Worm (Caenorhabditis elegans) whole organism, L4 larva: Measurements from ENCODE around the gene C56E6.2.

Source experiments
- F26F4.8 ChIP-seq: fragments of 200-800 bp; sonication (Bioruptor generic); conservative IDR thresholded peaks from 2 replicates; pipeline ENCODE4 v1.3.6; 2022; ENCODE audit warnings: missing genetic modification characterization, missing compliant biosample characterization
- F37D6.2 ChIP-seq: sonication (generic microtip); optimal IDR thresholded peaks from 2 replicates; lab custom pipeline; 2016; ENCODE audit warnings: mild to moderate bottlenecking, missing genetic modification characterization, missing compliant biosample characterization
- F49E8.2 ChIP-seq: sonication (generic microtip); optimal IDR thresholded peaks from 2 replicates; lab custom pipeline; 2016; ENCODE audit warnings: missing compliant biosample characterization, mild to moderate bottlenecking, missing genetic modification characterization, borderline replicate concordance
- T20F7.1 ChIP-seq: fragments of 200-800 bp; sonication (Bioruptor generic); optimal IDR thresholded peaks from 2 replicates; lab custom pipeline; 2018; ENCODE audit warnings: mild to moderate bottlenecking, missing genetic modification characterization, missing compliant biosample characterization
- Y105C5A.15 ChIP-seq: fragments of 200-800 bp; sonication (Bioruptor generic); IDR thresholded peaks from 2 replicates; pipeline ENCODE4 v1.3.6; 2022; ENCODE audit warnings: missing genetic modification characterization, missing compliant biosample characterization
- Y48G9A.11 ChIP-seq: fragments of 200-800 bp; sonication (Bioruptor generic); IDR thresholded peaks from 2 replicates; pipeline ENCODE4 v1.3.6; 2022; ENCODE audit warnings: missing genetic modification reagents, missing genetic modification characterization, missing compliant biosample characterization
- Y75B8A.6 ChIP-seq: fragments of 200-800 bp; sonication (Bioruptor generic); IDR thresholded peaks from 2 replicates; pipeline ENCODE4 v1.3.6; 2022; ENCODE audit warnings: missing genetic modification reagents, missing genetic modification characterization, missing compliant biosample characterization
- aly-2 ChIP-seq: sonication (generic microtip); optimal IDR thresholded peaks from 2 replicates; lab custom pipeline; 2018; ENCODE audit warnings: missing biosample characterization, missing genetic modification characterization
- ama-1 ChIP-seq: fragments of 150-350 bp; optimal IDR thresholded peaks from 2 replicates; lab custom pipeline; 2014; ENCODE audit warnings: inconsistent platforms, mixed read lengths
- ceh-20 ChIP-seq: fragments of 200-800 bp; sonication (Bioruptor generic); IDR thresholded peaks from 2 replicates; pipeline ENCODE4 v1.3.6; 2022; ENCODE audit warnings: missing genetic modification reagents, missing genetic modification characterization, missing compliant biosample characterization
- ceh-32 ChIP-seq: sonication (generic microtip); optimal IDR thresholded peaks from 2 replicates; lab custom pipeline; 2016; ENCODE audit warnings: mild to moderate bottlenecking, missing genetic modification characterization, missing compliant biosample characterization; ENCODE audit not compliant: poor library complexity
- ceh-44 ChIP-seq: fragments of 200-800 bp; sonication (Bioruptor generic); IDR thresholded peaks from 2 replicates; pipeline ENCODE4 v1.3.6; 2022; ENCODE audit warnings: missing genetic modification reagents, missing genetic modification characterization, missing compliant biosample characterization
- ceh-62 ChIP-seq: sonication (generic microtip); optimal IDR thresholded peaks from 2 replicates; lab custom pipeline; 2017; ENCODE audit warnings: missing biosample characterization, missing genetic modification characterization
- ces-1 ChIP-seq: fragments of 150-350 bp; sonication (generic microtip); optimal IDR thresholded peaks from 4 replicates; lab custom pipeline; 2014; ENCODE audit warnings: missing biosample characterization, missing genetic modification reagents, missing genetic modification characterization
- daf-12 ChIP-seq: fragments of 150-350 bp; optimal IDR thresholded peaks from 2 replicates; lab custom pipeline; 2014; ENCODE audit warnings: missing biosample characterization, missing genetic modification reagents, missing genetic modification characterization
- daf-16 ChIP-seq, 3 experiments: sonication (generic microtip); optimal IDR thresholded peaks; 2 replicates each; lab custom pipeline; 2016 to 2017; ENCODE audit warnings: missing genetic modification characterization in 3 of 3, missing genetic modification reagents in 3 of 3, mild to moderate bottlenecking in 2 of 3, missing compliant biosample characterization in 2 of 3, missing biosample characterization in 1 of 3, moderate library complexity in 1 of 3
- daf-8 ChIP-seq: fragments of 200-800 bp; sonication (Bioruptor generic); IDR thresholded peaks from 2 replicates; pipeline ENCODE4 v1.3.6; 2022; ENCODE audit warnings: missing genetic modification characterization, missing compliant biosample characterization
- duxl-1 ChIP-seq: sonication (generic microtip); optimal IDR thresholded peaks from 2 replicates; lab custom pipeline; 2016; ENCODE audit warnings: mild to moderate bottlenecking, missing genetic modification characterization, moderate library complexity, missing compliant biosample characterization; ENCODE audit not compliant: poor library complexity
- dve-1 ChIP-seq: sonication (generic microtip); optimal IDR thresholded peaks from 2 replicates; lab custom pipeline; 2017; ENCODE audit warnings: antibody characterized with exemption, mild to moderate bottlenecking, missing genetic modification characterization, missing compliant biosample characterization; ENCODE audit not compliant: insufficient read depth
- fkh-10 ChIP-seq: fragments of 150-350 bp; optimal IDR thresholded peaks from 2 replicates; lab custom pipeline; 2014; ENCODE audit warnings: missing biosample characterization, missing genetic modification reagents, missing genetic modification characterization
- fos-1 ChIP-seq: fragments of 150-350 bp; optimal IDR thresholded peaks from 2 replicates; lab custom pipeline; 2014; ENCODE audit warnings: missing biosample characterization, missing genetic modification characterization
- hlh-11 ChIP-seq: fragments of 200-800 bp; sonication (Bioruptor generic); optimal IDR thresholded peaks from 2 replicates; lab custom pipeline; 2018; ENCODE audit warnings: mild to moderate bottlenecking, missing genetic modification characterization, missing compliant biosample characterization
- lin-15B ChIP-seq: fragments of 150-350 bp; sonication (generic microtip); optimal IDR thresholded peaks from 3 replicates; lab custom pipeline; 2014; ENCODE audit warnings: missing biosample characterization, missing genetic modification characterization
- lin-38 ChIP-seq: fragments of 200-800 bp; sonication (Bioruptor generic); IDR thresholded peaks from 2 replicates; pipeline ENCODE4 v1.3.6; 2022; ENCODE audit warnings: missing genetic modification reagents, missing genetic modification characterization, missing compliant biosample characterization
- lin-39 ChIP-seq: fragments of 150-350 bp; optimal IDR thresholded peaks from 2 replicates; lab custom pipeline; 2014; ENCODE audit warnings: missing biosample characterization, missing genetic modification reagents, missing genetic modification characterization
- mdl-1 ChIP-seq, 2 experiments: fragments of 150-350 bp in 1 of 2; sonication (generic microtip) in 1 of 2; optimal IDR thresholded peaks; 2 replicates each; lab custom pipeline; 2014 to 2017; ENCODE audit warnings: missing biosample characterization in 2 of 2, missing genetic modification characterization in 2 of 2
- mdt-29 ChIP-seq: fragments of 200-800 bp; sonication (Bioruptor generic); IDR thresholded peaks from 2 replicates; pipeline ENCODE4 v1.3.6; 2022; ENCODE audit warnings: missing genetic modification reagents, missing genetic modification characterization, missing compliant biosample characterization
- mep-1 ChIP-seq: fragments of 150-350 bp; sonication (generic microtip); optimal IDR thresholded peaks from 3 replicates; lab custom pipeline; 2014; ENCODE audit warnings: missing biosample characterization, missing genetic modification characterization
- mes-2 ChIP-seq: sonication (generic microtip); optimal IDR thresholded peaks from 2 replicates; lab custom pipeline; 2016; ENCODE audit warnings: missing genotype, mild to moderate bottlenecking, missing genetic modification characterization, missing compliant biosample characterization; ENCODE audit not compliant: poor library complexity, severe bottlenecking
- mxl-2 ChIP-seq: fragments of 200-800 bp; sonication (Bioruptor generic); conservative IDR thresholded peaks from 2 replicates; pipeline ENCODE4 v1.3.6; 2022; ENCODE audit warnings: missing genetic modification reagents, missing genetic modification characterization, missing compliant biosample characterization
- nhr-25 ChIP-seq: sonication (generic microtip); optimal IDR thresholded peaks from 2 replicates; lab custom pipeline; 2017; ENCODE audit warnings: missing genetic modification characterization, mild to moderate bottlenecking, missing compliant biosample characterization, antibody characterized with exemption, moderate library complexity, borderline replicate concordance; ENCODE audit not compliant: insufficient read depth
- pqm-1 ChIP-seq: sonication (generic microtip); optimal IDR thresholded peaks from 2 replicates; lab custom pipeline; 2017; ENCODE audit warnings: missing biosample characterization, missing genetic modification characterization
- sdz-12 ChIP-seq: fragments of 200-800 bp; sonication (Bioruptor generic); optimal IDR thresholded peaks from 2 replicates; lab custom pipeline; 2018; ENCODE audit warnings: mild to moderate bottlenecking, missing genetic modification characterization, missing compliant biosample characterization
- snpc-1.2 ChIP-seq: fragments of 200-800 bp; sonication (Bioruptor generic); IDR thresholded peaks from 2 replicates; pipeline ENCODE4 v1.3.6; 2022; ENCODE audit warnings: missing genetic modification reagents, missing genetic modification characterization, missing compliant biosample characterization
- spr-1 ChIP-seq: sonication (generic microtip); optimal IDR thresholded peaks from 2 replicates; lab custom pipeline; 2016; ENCODE audit warnings: mild to moderate bottlenecking, missing genetic modification characterization, missing compliant biosample characterization
- spr-3 ChIP-seq: fragments of 200-800 bp; sonication (Bioruptor generic); optimal IDR thresholded peaks from 2 replicates; lab custom pipeline; 2018; ENCODE audit warnings: mild to moderate bottlenecking, missing genetic modification characterization, missing compliant biosample characterization
- unc-130 ChIP-seq: sonication (generic microtip); optimal IDR thresholded peaks from 2 replicates; lab custom pipeline; 2016; ENCODE audit warnings: missing genetic modification reagents, missing genetic modification characterization, missing compliant biosample characterization
- unc-39 ChIP-seq: sonication (generic microtip); optimal IDR thresholded peaks from 2 replicates; lab custom pipeline; 2017; ENCODE audit warnings: missing biosample characterization, missing genetic modification characterization
- unc-62 ChIP-seq, 3 experiments: fragments of 150-350 bp in 1 of 3; sonication (generic microtip); optimal IDR thresholded peaks in 2 of 3; peaks in 1 of 3; 1 replicate in 1 of 3; 2 replicates in 2 of 3; lab custom pipeline; 2014 to 2017; ENCODE audit warnings: missing biosample characterization in 3 of 3, missing genetic modification characterization in 3 of 3, missing genetic modification reagents in 3 of 3, missing genotype in 1 of 3
- zag-1 ChIP-seq: fragments of 150-350 bp; optimal IDR thresholded peaks from 2 replicates; lab custom pipeline; 2014; ENCODE audit warnings: missing biosample characterization, missing genetic modification characterization
- zip-11 ChIP-seq: fragments of 200-800 bp; sonication (Bioruptor generic); IDR thresholded peaks from 2 replicates; pipeline ENCODE4 v1.3.6; 2022; ENCODE audit warnings: missing genetic modification characterization, missing compliant biosample characterization
- ztf-7 ChIP-seq: fragments of 150-350 bp; optimal IDR thresholded peaks from 2 replicates; lab custom pipeline; 2014; ENCODE audit warnings: missing biosample characterization, missing genetic modification characterization

Gene C56E6.2

DNA sequence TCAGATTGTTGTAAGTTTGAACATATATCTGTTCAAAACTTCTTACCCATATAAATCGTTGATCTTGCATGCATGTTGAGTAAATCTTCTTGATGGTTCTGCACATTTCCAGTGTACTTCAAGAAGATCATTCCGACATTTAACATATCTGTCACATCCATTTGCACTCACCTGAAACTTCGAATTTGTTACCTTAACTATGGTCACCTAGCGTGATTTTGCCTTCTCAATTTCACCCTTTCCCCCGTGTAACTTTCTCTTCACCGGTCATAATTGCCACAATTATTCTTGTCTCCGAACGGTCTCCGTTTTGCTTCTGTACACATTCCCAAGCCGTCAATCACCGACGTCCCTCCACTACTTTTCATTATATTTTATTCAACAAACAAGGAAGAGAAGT lies 11.4 kb upstream of the C56E6.2 start:
- TF ChIP-seq mep-1 (tag; lab: Kevin White, UChicago), result no peak
- TF ChIP-seq unc-62 (GFP tag; optimal IDR thresholded peaks at IDR 0.05 in 1 of 2; lab: Kevin White, UChicago), result peak in 1 of 2 experiments; percentile 94
- TF ChIP-seq unc-62 (tag; optimal IDR thresholded peaks at IDR 0.05; lab: Kevin White, UChicago), result no peak
- TF ChIP-seq ces-1 (GFP tag; lab: Kevin White, UChicago), result no peak
- no peak for TF ChIP-seq spr-3 (GFP tag; lab: Kevin White, UChicago)

DNA sequence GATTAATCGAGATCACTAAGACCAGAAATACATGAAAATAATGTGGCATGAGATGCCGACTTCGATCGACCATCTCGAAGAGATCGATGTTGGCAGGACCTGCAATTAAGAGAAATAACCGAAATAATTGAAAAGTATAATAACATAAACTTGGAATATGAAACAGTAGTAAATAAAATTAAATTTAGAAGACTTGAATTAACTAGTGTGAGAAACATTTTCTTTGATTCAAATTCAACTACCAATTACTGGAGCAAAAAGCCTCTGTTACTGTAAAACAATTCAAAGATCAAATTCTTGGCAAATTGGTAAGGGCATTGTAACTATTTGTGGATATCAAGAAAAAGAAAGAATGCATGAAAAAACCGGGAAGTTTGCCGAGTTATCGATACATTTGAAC lies 10.8 kb upstream of the C56E6.2 start, which contains the start of gene R05G9R.1:
TSS of gene R05G9R.1 (minus strand) at position 101 of the 400 bp plus-strand sequence.
- TF ChIP-seq lin-39 (tag; lab: Kevin White, UChicago) (no peak), zip-11 (GFP tag; lab: Robert Waterston, UW) (no peak), unc-39 (no peak), ceh-32 (tag; lab: Kevin White, UChicago) (no peak), lin-38 (GFP tag; lab: Robert Waterston, UW) (no peak), F26F4.8 (GFP tag; lab: Robert Waterston, UW) (no peak), ama-1 (lab: Kevin White, UChicago) (no peak), daf-8 (no peak), fos-1 (tag; lab: Kevin White, UChicago) (no peak), Y75B8A.6 (no peak), snpc-1.2 (GFP tag; lab: Robert Waterston, UW) (no peak)

- TF ChIP-seq aly-2 (tag; lab: Kevin White, UChicago) (no peak), ceh-32 (tag; lab: Kevin White, UChicago) (no peak), sdz-12 (GFP tag; lab: Kevin White, UChicago) (no peak), ceh-20 (GFP tag; lab: Robert Waterston, UW) (no peak), mdt-29 (no peak), ceh-44 (GFP tag; lab: Robert Waterston, UW) (no peak), Y48G9A.11 (no peak), lin-39 (tag; lab: Kevin White, UChicago) (no peak), ztf-7 (tag; lab: Kevin White, UChicago) (no peak)
These were observed 8.5 kb upstream of the C56E6.2 start, which contains the start of gene C56E6.7 for ce11 chrII:6516276-6516675. Gene C56E6.7 (plus strand): TSS chrII:6516576.

ce11 chrII:6519703-6520102 lies 5.0 kb upstream of the C56E6.2 start:
- TF ChIP-seq ceh-44 (GFP tag; lab: Robert Waterston, UW) (no peak), mdt-29 (no peak), Y105C5A.15 (GFP tag; lab: Robert Waterston, UW) (no peak), ztf-7 (tag; lab: Kevin White, UChicago) (no peak), lin-15B (tag; lab: Kevin White, UChicago) (no peak), lin-38 (GFP tag; lab: Robert Waterston, UW) (peak; percentile 86), nhr-25 (tag; lab: Kevin White, UChicago) (no peak), zag-1 (tag; lab: Kevin White, UChicago) (no peak), mdl-1 (tag; optimal IDR thresholded peaks at IDR 0.05; lab: Kevin White, UChicago) (no peak), T20F7.1 (GFP tag; lab: Kevin White, UChicago) (no peak), unc-130 (GFP tag; lab: Kevin White, UChicago) (peak; percentile 80), fkh-10 (GFP tag; lab: Kevin White, UChicago) (no peak)
- TF ChIP-seq, all 104 proteins: peak for 2

DNA sequence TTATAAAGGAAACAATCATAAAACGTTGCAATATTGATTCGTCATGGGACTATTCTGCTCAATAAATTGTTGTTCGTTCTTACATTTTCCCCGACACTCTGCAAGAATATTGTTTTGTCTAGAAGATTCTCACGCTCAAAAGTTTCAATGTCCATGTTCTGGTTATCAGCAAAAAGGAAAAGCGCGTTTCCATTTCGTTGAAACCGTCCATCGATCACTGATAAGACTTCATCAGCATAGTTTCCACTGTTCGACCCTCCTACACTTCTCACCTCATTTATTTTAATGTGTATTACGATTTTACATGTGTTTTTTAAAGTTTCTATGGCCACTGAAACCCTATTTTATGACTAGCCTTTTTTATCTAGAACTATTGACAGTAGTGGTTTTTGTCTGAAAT lies 4.6 kb upstream of the C56E6.2 start:
- peak; percentile 71 for TF ChIP-seq hlh-11 (tag; lab: Kevin White, UChicago)
- no peak for TF ChIP-seq duxl-1 (tag; lab: Kevin White, UChicago)
- peak; percentile 74 for TF ChIP-seq pqm-1
- TF ChIP-seq mxl-2, result no peak
- TF ChIP-seq F49E8.2 (tag; lab: Kevin White, UChicago), result no peak
- TF ChIP-seq daf-16 (GFP tag; optimal IDR thresholded peaks at IDR 0.05; lab: Kevin White, UChicago), result no peak
- peak; percentile 95 for TF ChIP-seq daf-16 (tag; optimal IDR thresholded peaks at IDR 0.05; lab: Kevin White, UChicago)
- peak; percentile 33 for TF ChIP-seq mes-2 (tag; lab: Kevin White, UChicago)
- TF ChIP-seq ceh-32 (tag; lab: Kevin White, UChicago), result no peak
- no peak for TF ChIP-seq daf-12 (tag; lab: Kevin White, UChicago)
- no peak for TF ChIP-seq ceh-62 (tag; lab: Kevin White, UChicago)
- TF ChIP-seq dve-1 (tag; lab: Kevin White, UChicago), result peak; percentile 42
- no peak for TF ChIP-seq spr-1
- TF ChIP-seq F37D6.2 (tag; lab: Kevin White, UChicago), result no peak
